Worm (Caenorhabditis elegans) whole organism, midembryonic: ENCODE data around the gene pals-18.
"Not testable (repeated sequence)": the region's sequence is repeated elsewhere in the genome, so short reads cannot be mapped to it uniquely, and the experiment has no call there.

Source experiments
- T22C8.4 ChIP-seq: fragments of 200-800 bp; sonication (Bioruptor generic); IDR thresholded peaks from 2 replicates; pipeline ENCODE4 v1.3.6; 2022; ENCODE audit warnings: missing genetic modification characterization, missing compliant biosample characterization
- cog-1 ChIP-seq: sonication (generic microtip); optimal IDR thresholded peaks from 2 replicates; lab custom pipeline; 2016; ENCODE audit warnings: missing genetic modification characterization, missing compliant biosample characterization
- flt-1 ChIP-seq: fragments of 200-800 bp; sonication (Bioruptor generic); IDR thresholded peaks from 2 replicates; pipeline ENCODE4 v1.3.6; 2022; ENCODE audit warnings: missing genetic modification characterization, missing compliant biosample characterization
- klf-2 ChIP-seq: fragments of 200-800 bp; sonication (Bioruptor generic); conservative IDR thresholded peaks from 2 replicates; pipeline ENCODE4 v1.3.6; 2022; ENCODE audit warnings: missing genetic modification reagents, missing genetic modification characterization, missing compliant biosample characterization
- med-1 ChIP-seq: sonication (generic microtip); optimal IDR thresholded peaks from 2 replicates; lab custom pipeline; 2017; ENCODE audit warnings: missing genetic modification characterization, mild to moderate bottlenecking, missing compliant biosample characterization, antibody characterized with exemption, missing genetic modification reagents; ENCODE audit not compliant: insufficient read depth
- ref-1 ChIP-seq: fragments of 200-800 bp; sonication (Bioruptor generic); conservative IDR thresholded peaks from 2 replicates; pipeline ENCODE4 v1.3.6; 2022; ENCODE audit warnings: missing genetic modification reagents, missing genetic modification characterization, missing compliant biosample characterization
- tab-1 ChIP-seq: fragments of 200-800 bp; sonication (Bioruptor generic); IDR thresholded peaks from 2 replicates; pipeline ENCODE4 v1.3.6; 2022; ENCODE audit warnings: missing genetic modification characterization, missing compliant biosample characterization
- ztf-23 ChIP-seq: fragments of 200-800 bp; sonication (Bioruptor generic); IDR thresholded peaks from 2 replicates; pipeline ENCODE4 v1.3.6; 2022; ENCODE audit warnings: missing genetic modification reagents, missing genetic modification characterization, missing compliant biosample characterization
- ztf-29 ChIP-seq: fragments of 200-800 bp; sonication (Bioruptor generic); IDR thresholded peaks from 2 replicates; pipeline ENCODE4 v1.3.6; 2022; ENCODE audit warnings: missing genetic modification reagents, missing genetic modification characterization, missing compliant biosample characterization

pals-18 gene

DNA sequence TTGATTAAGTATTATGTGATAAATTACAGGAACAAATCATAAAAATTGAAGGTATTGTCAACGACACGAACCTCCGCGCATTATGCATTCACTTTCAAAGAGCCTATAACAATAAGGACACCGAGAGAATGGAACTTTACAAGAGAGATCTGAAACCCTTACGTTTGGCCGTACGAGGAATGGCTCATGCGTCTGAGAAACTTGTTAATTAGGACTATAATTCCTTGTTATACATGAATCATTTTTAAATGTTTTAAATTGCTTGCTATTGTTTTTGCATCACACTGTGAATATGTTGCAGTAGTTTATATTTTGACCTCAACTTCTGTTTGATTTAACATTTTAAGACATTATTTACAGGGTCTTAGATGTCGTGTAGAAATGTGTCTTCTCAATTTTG lies at the start of gene pals-18:
TSS of gene pals-18 (plus strand) at position 301 of the 400 bp plus-strand sequence.
- no peak for TF ChIP-seq tab-1 (GFP tag; lab: Robert Waterston, UW)
- no peak for TF ChIP-seq klf-2 (GFP tag; lab: Robert Waterston, UW)
- no peak for TF ChIP-seq T22C8.4
- no peak for TF ChIP-seq ztf-23 (GFP tag; lab: Robert Waterston, UW)
- TF ChIP-seq ztf-29 (GFP tag; lab: Robert Waterston, UW) = no peak
- TF ChIP-seq cog-1 = no peak

DNA sequence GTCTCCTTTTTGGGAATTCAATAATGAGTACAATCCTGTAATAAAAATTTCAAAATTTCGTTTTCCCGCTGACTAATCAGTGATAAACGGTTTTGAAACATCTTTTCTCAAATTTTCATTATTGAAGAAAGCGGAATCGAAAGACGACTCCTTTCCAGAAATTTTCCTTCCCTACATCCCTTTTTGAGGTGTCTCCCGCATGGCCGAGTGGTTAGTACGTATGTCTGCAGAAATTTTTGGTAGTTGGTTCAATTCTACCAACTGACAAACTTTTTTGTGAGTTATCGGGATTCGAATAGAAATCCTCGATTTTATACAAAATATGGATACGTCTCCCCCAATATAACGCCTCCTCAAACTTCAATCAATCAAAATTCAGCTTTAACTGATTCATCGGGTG lies 48.7 kb upstream of the pals-18 start:
- no peak for TF ChIP-seq klf-2 (GFP tag; lab: Robert Waterston, UW)
- no peak for TF ChIP-seq ztf-23 (GFP tag; lab: Robert Waterston, UW)
- TF ChIP-seq ztf-29 (GFP tag; lab: Robert Waterston, UW) = no peak
- TF ChIP-seq T22C8.4 = no peak
- TF ChIP-seq ref-1 = no peak
- TF ChIP-seq flt-1 (GFP tag; lab: Robert Waterston, UW) = no peak
- TF ChIP-seq tab-1 (GFP tag; lab: Robert Waterston, UW) = no peak
- no peak for TF ChIP-seq med-1 (GFP tag; lab: Kevin White, UChicago)
- TF ChIP-seq cog-1 = no peak

DNA sequence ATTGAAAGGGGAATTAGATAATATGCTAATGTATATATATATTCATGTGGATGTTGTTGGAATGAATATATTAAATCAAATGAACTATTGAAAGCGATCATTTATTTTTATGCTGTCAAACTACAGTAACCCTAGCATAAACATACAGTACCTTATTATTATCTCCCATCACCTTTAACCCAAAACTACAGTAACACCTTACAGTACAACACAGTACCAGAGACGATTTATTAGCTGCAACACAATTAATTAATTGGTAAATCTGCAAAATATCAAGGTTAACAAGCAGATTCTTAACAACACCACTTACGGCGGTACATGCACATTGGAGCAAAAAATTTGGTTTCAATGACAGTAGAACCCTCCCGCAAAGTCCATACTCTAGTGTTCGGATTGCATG lies 47.9 kb upstream of the pals-18 start, which contains the start of gene Y82E9BL.1:
TSS of gene Y82E9BL.1 (minus strand) at position 101 of the 400 bp plus-strand sequence.
- TF ChIP-seq med-1 (GFP tag; lab: Kevin White, UChicago) (no peak), flt-1 (GFP tag; lab: Robert Waterston, UW) (no peak), T22C8.4 (no peak)

DNA sequence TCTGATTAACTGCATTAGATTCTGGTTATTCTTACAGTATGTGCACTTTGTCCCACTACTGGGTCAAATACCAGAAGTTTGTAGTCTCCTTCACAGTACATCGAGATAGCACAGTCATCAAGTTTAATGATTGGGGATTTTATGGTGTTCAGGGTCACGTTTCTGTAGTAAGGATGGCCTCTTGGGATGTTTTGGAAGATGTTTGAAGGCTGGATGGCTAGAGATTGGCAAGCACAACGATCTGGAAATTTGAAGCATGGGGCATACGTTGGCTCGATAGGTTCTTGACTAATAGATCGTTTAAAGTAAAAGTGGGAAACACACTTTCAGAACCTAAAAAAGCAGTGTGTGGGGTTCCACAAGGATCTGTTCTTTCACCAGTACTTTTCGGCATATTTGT lies 45.2 kb upstream of the pals-18 start, which contains the start of gene Y82E9BR.8:
TSS of gene Y82E9BR.8 (minus strand) at position 101 of the 400 bp plus-strand sequence.
- TF ChIP-seq med-1 (GFP tag; lab: Kevin White, UChicago); T22C8.4; flt-1 (GFP tag; lab: Robert Waterston, UW): not testable (repeated sequence)

- TF ChIP-seq ref-1 = no peak
- no peak for TF ChIP-seq ztf-23 (GFP tag; lab: Robert Waterston, UW)
- TF ChIP-seq ztf-29 (GFP tag; lab: Robert Waterston, UW) = no peak
- TF ChIP-seq cog-1 = no peak
- no peak for TF ChIP-seq flt-1 (GFP tag; lab: Robert Waterston, UW)
- no peak for TF ChIP-seq T22C8.4
Measured at ce11 chrIII:1359669-1360068, 43.5 kb upstream of the pals-18 start, which contains the start of gene Y82E9BR.9. Gene Y82E9BR.9, minus strand, starts transcription at chrIII:1359769.

DNA sequence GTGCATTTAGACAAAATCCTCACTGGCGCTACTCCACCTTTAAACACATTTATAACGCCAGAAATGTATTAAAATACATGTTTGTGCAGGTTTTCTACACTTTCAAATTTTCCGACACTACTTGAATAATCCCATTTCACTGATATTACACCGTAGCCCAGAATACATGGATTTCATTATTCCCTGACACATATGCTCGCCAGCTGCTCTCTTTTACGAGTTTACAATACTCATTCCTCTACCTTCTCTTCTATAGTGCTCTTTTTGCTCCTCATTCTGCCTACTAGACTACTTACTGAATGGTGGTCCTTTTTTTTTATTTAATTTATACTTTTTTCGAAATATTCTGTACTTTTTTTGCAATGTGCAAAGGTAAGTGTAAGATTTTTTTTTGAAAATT lies 30.6 kb upstream of the pals-18 start:
- no peak for TF ChIP-seq klf-2 (GFP tag; lab: Robert Waterston, UW)

DNA sequence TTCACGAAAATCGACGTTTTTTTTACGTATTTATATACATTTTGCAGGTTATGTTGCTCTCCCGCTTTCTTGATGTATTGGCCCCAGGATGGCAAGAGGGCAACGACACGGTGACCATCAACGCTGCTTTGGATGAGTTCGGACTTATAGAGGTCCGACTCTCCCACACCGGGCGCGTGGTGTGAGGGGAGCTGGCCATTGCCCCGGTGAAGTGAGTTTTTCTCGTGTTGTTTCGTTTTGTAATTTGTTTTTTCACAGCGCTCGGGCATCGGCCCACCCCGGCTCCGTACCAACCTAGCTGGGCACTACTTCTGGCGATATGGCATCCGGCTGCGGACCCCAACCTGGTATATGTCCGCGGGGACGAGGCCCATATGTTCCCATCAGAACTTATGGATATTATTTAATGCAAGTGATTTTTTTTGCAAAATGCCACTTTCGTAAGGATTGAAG lies 28.8 kb upstream of the pals-18 start, which contains the start of gene Y82E9BR.20:
TSS of gene Y82E9BR.20 (plus strand) at position 51 of the 453 bp plus-strand sequence.
- TF ChIP-seq tab-1 (GFP tag; lab: Robert Waterston, UW) (no peak), cog-1 (no peak), T22C8.4 (no peak), ztf-23 (GFP tag; lab: Robert Waterston, UW) (no peak), ztf-29 (GFP tag; lab: Robert Waterston, UW) (no peak), flt-1 (GFP tag; lab: Robert Waterston, UW) (no peak), klf-2 (GFP tag; lab: Robert Waterston, UW) (no peak), med-1 (GFP tag; lab: Kevin White, UChicago) (no peak), ref-1 (no peak)

DNA sequence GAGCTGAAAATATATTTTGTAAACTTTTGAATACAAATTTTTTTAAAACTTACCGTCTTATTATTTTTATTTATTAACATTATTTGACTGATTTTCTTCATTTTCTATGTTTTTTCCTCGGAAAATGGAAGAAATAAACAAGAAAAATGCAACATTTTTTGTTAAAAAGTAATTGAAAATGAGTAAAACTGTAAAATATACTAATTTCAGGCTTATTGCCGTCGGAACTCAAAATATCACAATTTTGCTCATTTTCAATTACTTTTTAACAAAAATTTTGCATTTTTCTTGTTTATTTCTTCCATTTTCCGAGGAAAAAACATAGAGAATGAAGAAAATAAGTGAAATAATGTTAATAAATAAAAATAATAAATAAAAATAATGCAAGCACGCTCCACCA lies 27.7 kb upstream of the pals-18 start, which contains the start of gene Y82E9BR.10:
TSS of gene Y82E9BR.10 (minus strand) at position 101 of the 400 bp plus-strand sequence.
- not testable (repeated sequence) for TF ChIP-seq flt-1 (GFP tag; lab: Robert Waterston, UW); ref-1; ztf-23 (GFP tag; lab: Robert Waterston, UW)

DNA sequence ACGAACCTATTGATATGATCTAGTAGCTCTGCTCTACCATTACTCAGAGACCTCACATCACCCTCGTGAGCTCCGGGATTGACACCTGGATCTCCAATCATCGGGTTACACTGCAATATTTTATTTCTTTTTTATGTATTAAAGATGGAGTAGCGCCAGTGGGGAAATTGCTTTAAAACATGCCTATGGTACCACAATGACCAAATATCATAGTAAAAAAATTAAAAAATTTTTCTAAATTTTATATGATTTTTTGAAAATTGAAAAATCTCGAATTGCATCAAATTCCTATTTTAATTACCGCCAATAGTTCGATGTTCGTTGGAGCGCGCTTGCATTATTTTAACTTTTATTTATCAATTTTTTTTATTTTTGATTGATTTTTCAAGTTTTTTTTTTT lies 25.3 kb upstream of the pals-18 start, which contains the start of gene pals-40:
TSS of gene pals-40 (minus strand) at position 101 of the 400 bp plus-strand sequence.
- TF ChIP-seq ref-1; ztf-23 (GFP tag; lab: Robert Waterston, UW); T22C8.4: not testable (repeated sequence)

DNA sequence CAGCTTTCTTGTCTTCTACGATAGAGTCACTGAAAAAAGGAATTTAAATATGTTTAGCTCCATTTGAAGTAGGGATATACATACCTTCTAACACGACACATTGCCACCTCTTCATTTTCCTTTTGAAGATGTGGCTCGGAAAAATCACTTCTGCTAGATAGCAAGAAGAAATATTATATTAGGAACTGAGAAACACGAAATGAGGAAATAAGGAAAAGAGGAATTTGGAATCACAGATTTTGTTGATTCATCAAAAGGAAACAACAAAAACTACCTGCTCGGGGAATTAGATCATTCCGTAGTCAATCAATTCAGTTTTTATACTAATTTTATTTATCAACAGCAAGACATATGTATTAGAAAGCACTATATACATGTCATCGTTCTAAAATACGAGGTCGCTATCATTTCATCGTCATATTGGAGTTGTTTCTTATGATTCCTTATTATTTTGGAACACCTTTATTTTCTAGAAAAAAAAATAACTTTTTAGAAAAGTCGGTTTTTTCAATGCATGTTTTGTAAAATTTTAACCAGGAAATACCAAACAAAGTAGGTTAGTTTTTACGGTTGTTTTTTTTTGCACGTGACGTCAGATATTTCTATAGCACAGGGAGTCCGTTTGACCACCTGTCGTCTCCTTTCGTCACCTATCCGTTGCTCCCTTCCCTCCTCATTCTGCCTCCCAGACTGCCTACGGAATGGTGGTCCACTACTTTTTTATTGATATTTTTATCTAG lies 22.5 kb upstream of the pals-18 start, which contains the start of the genes pals-21 and Y82E9BR.6:
TSS of gene pals-21 (minus strand) at position 101 of the 740 bp plus-strand sequence.
TSS of gene Y82E9BR.6 (plus strand) at position 690 of the 740 bp plus-strand sequence.
- TF ChIP-seq klf-2 (GFP tag; lab: Robert Waterston, UW) = no peak
- no peak for TF ChIP-seq flt-1 (GFP tag; lab: Robert Waterston, UW)
- no peak for TF ChIP-seq med-1 (GFP tag; lab: Kevin White, UChicago)
- no peak for TF ChIP-seq cog-1
- no peak for TF ChIP-seq T22C8.4
- no peak for TF ChIP-seq ref-1
- no peak for TF ChIP-seq ztf-29 (GFP tag; lab: Robert Waterston, UW)
- no peak for TF ChIP-seq ztf-23 (GFP tag; lab: Robert Waterston, UW)
- TF ChIP-seq tab-1 (GFP tag; lab: Robert Waterston, UW) = no peak
